Fruit fly (Drosophila melanogaster) whole organism, embryonic: ENCODE measurements around the gene cup.
A peak's percentile ranks its signal among the peaks of the same experiment; 100 is the strongest.

Experiments used
- Antp ChIP-seq: fragments of 200-800 bp; sonication (Bioruptor generic); optimal IDR thresholded peaks from 3 replicates; lab custom pipeline; 2016; ENCODE audit warnings: missing biosample characterization, missing genetic modification characterization
- Awh ChIP-seq: fragments of 200-800 bp; sonication (Bioruptor generic); IDR thresholded peaks from 2 replicates; pipeline ENCODE4, ENCODE4 v1.3.6; 2022; ENCODE audit warnings: missing biosample characterization, missing genetic modification characterization
- Bdp1 ChIP-seq: fragments of 200-800 bp; sonication (Bioruptor generic); optimal IDR thresholded peaks from 3 replicates; lab custom pipeline; 2016; ENCODE audit warnings: missing biosample characterization, missing genetic modification characterization
- CG10209 ChIP-seq: fragments of 200-800 bp; sonication (Bioruptor generic); optimal IDR thresholded peaks from 3 replicates; lab custom pipeline; 2017; ENCODE audit warnings: missing biosample characterization, mild to moderate bottlenecking, missing genetic modification characterization, missing genetic modification reagents
- CG13123 ChIP-seq: fragments of 200-800 bp; sonication (Bioruptor generic); optimal IDR thresholded peaks from 2 replicates; lab custom pipeline; 2016; ENCODE audit warnings: missing biosample characterization, missing genetic modification characterization
- CG17328 ChIP-seq: fragments of 200-800 bp; sonication (Bioruptor generic); IDR thresholded peaks from 2 replicates; pipeline ENCODE4 v1.3.6; 2022; ENCODE audit warnings: missing biosample characterization, missing genetic modification characterization
- CG1792 ChIP-seq: fragments of 200-800 bp; sonication (Bioruptor generic); optimal IDR thresholded peaks from 2 replicates; lab custom pipeline; 2016; ENCODE audit warnings: missing biosample characterization, missing genetic modification characterization
- CG18764 ChIP-seq: fragments of 200-800 bp; sonication (Bioruptor generic); optimal IDR thresholded peaks from 3 replicates; lab custom pipeline; 2016; ENCODE audit warnings: missing biosample characterization, missing genetic modification characterization
- CG2712 ChIP-seq: fragments of 200-800 bp; optimal IDR thresholded peaks from 3 replicates; lab custom pipeline; 2019; ENCODE audit warnings: missing biosample characterization, mild to moderate bottlenecking, missing genetic modification characterization, moderate library complexity
- CG2875 ChIP-seq: fragments of 200-800 bp; sonication (Bioruptor generic); optimal IDR thresholded peaks from 2 replicates; lab custom pipeline; 2017; ENCODE audit warnings: missing biosample characterization, mild to moderate bottlenecking, missing genetic modification characterization, missing genetic modification reagents
- CG30431 ChIP-seq: fragments of 200-800 bp; sonication (Bioruptor generic); optimal IDR thresholded peaks from 2 replicates; lab custom pipeline; 2017; ENCODE audit warnings: missing biosample characterization, missing genetic modification characterization
- CG32772 ChIP-seq: fragments of 200-800 bp; sonication (Bioruptor generic); IDR thresholded peaks from 2 replicates; pipeline ENCODE4 v1.3.6; 2022; ENCODE audit warnings: missing biosample characterization, missing genetic modification characterization
- CG3281 ChIP-seq: fragments of 200-800 bp; sonication (Bioruptor generic); optimal IDR thresholded peaks from 3 replicates; lab custom pipeline; 2017; ENCODE audit warnings: missing biosample characterization, mild to moderate bottlenecking, missing genetic modification characterization
- CG3726 ChIP-seq: fragments of 200-800 bp; sonication (Bioruptor generic); IDR thresholded peaks from 3 replicates; pipeline ENCODE4, ENCODE4 v1.3.6; 2022; ENCODE audit warnings: missing biosample characterization, missing genetic modification characterization
- CG3847 ChIP-seq: fragments of 200-800 bp; sonication (Bioruptor generic); IDR thresholded peaks from 2 replicates; pipeline ENCODE4 v1.3.6; 2022; ENCODE audit warnings: missing biosample characterization, missing genetic modification characterization
- CG4424 ChIP-seq: fragments of 200-800 bp; sonication (Bioruptor generic); optimal IDR thresholded peaks from 3 replicates; lab custom pipeline; 2016; ENCODE audit warnings: missing biosample characterization, missing genetic modification characterization
- CG6254 ChIP-seq: fragments of 200-800 bp; sonication (Bioruptor generic); optimal IDR thresholded peaks from 3 replicates; lab custom pipeline; 2017; ENCODE audit warnings: mild to moderate bottlenecking, missing biosample characterization, missing genetic modification reagents, missing genetic modification characterization
- CG7839 ChIP-seq: fragments of 200-800 bp; sonication (Bioruptor generic); optimal IDR thresholded peaks from 3 replicates; lab custom pipeline; 2018; ENCODE audit warnings: missing biosample characterization, mild to moderate bottlenecking, missing genetic modification characterization, moderate library complexity
- CG7963 ChIP-seq: fragments of 200-800 bp; sonication (Bioruptor generic); IDR thresholded peaks from 3 replicates; pipeline ENCODE4 v1.3.6; 2022; ENCODE audit warnings: missing biosample characterization, missing genetic modification characterization; ENCODE audit not compliant: partially characterized antibody
- CG8290 ChIP-seq, 3 experiments: fragments of 200-800 bp; sonication (Bioruptor generic); optimal IDR thresholded peaks; 2 replicates each; lab custom pipeline; 2016 to 2019; ENCODE audit warnings: missing biosample characterization in 3 of 3, missing genetic modification characterization in 3 of 3, mild to moderate bottlenecking in 2 of 3, moderate library complexity in 1 of 3
- CHES-1-like ChIP-seq: fragments of 200-800 bp; sonication (Bioruptor generic); optimal IDR thresholded peaks from 2 replicates; lab custom pipeline; 2016; ENCODE audit warnings: missing biosample characterization, missing genetic modification characterization
- Dip3 ChIP-seq: fragments of 200-800 bp; sonication (Bioruptor generic); optimal IDR thresholded peaks from 3 replicates; lab custom pipeline; 2016; ENCODE audit warnings: missing biosample characterization, missing genetic modification characterization
- Doc3 ChIP-seq: fragments of 200-800 bp; sonication (Bioruptor generic); IDR thresholded peaks from 3 replicates; pipeline ENCODE4 v1.3.6; 2022; ENCODE audit warnings: missing biosample characterization, missing genetic modification characterization; ENCODE audit not compliant: partially characterized antibody
- GATAe ChIP-seq: fragments of 200-800 bp; sonication (Bioruptor generic); conservative IDR thresholded peaks from 2 replicates; pipeline ENCODE4 v1.3.6; 2022; ENCODE audit warnings: missing biosample characterization, missing genetic modification characterization
- Gsc ChIP-seq: fragments of 200-800 bp; sonication (Bioruptor generic); IDR thresholded peaks from 2 replicates; pipeline ENCODE4 v1.3.6; 2022; ENCODE audit warnings: missing biosample characterization, missing genetic modification characterization
- HHEX ChIP-seq: fragments of 200-800 bp; sonication (Bioruptor generic); optimal IDR thresholded peaks from 3 replicates; lab custom pipeline; 2017; ENCODE audit warnings: missing biosample characterization, mild to moderate bottlenecking, missing genetic modification characterization, missing genetic modification reagents
- Kr ChIP-seq: fragments of 200-800 bp; sonication (Bioruptor generic); optimal IDR thresholded peaks from 2 replicates; lab custom pipeline; 2017; ENCODE audit warnings: missing biosample characterization, mild to moderate bottlenecking, missing genetic modification characterization
- MBD-R2 ChIP-seq: fragments of 200-800 bp; sonication (Bioruptor generic); IDR thresholded peaks from 2 replicates; pipeline ENCODE4 v1.3.6; 2022; ENCODE audit warnings: missing biosample characterization, missing genetic modification characterization
- Mrtf ChIP-seq: fragments of 200-800 bp; sonication (Bioruptor generic); IDR thresholded peaks from 3 replicates; pipeline ENCODE4 v1.3.6; 2022; ENCODE audit warnings: missing biosample characterization, missing genetic modification characterization
- ci ChIP-seq: fragments of 200-800 bp; sonication (Bioruptor generic); IDR thresholded peaks from 3 replicates; pipeline ENCODE4 v1.3.6; 2022; ENCODE audit warnings: missing biosample characterization, missing genetic modification characterization
- dan ChIP-seq: fragments of 200-800 bp; sonication (Bioruptor generic); IDR thresholded peaks from 2 replicates; pipeline ENCODE4 v1.3.6; 2022; ENCODE audit warnings: missing biosample characterization, missing genetic modification characterization
- ems ChIP-seq: fragments of 200-800 bp; sonication (Bioruptor generic); optimal IDR thresholded peaks from 3 replicates; lab custom pipeline; 2016; ENCODE audit warnings: missing biosample characterization, missing genetic modification characterization
- fd96Cb ChIP-seq: fragments of 200-800 bp; sonication (Bioruptor generic); optimal IDR thresholded peaks from 2 replicates; lab custom pipeline; 2018; ENCODE audit warnings: missing biosample characterization, mild to moderate bottlenecking, missing genetic modification characterization, moderate library complexity
- fu2 ChIP-seq: fragments of 200-800 bp; sonication (Bioruptor generic); optimal IDR thresholded peaks from 2 replicates; lab custom pipeline; 2016; ENCODE audit warnings: missing biosample characterization, missing genetic modification characterization
- kah ChIP-seq: fragments of 200-800 bp; sonication (Bioruptor generic); optimal IDR thresholded peaks from 2 replicates; lab custom pipeline; 2018; ENCODE audit warnings: missing biosample characterization, mild to moderate bottlenecking, missing genetic modification characterization
- klu ChIP-seq: fragments of 200-800 bp; sonication (Bioruptor generic); IDR thresholded peaks from 2 replicates; pipeline ENCODE4 v1.3.6; 2022; ENCODE audit warnings: missing biosample characterization, missing genetic modification characterization
- mld ChIP-seq: fragments of 200-800 bp; sonication (Bioruptor generic); IDR thresholded peaks from 3 replicates; pipeline ENCODE4 v1.3.6; 2022; ENCODE audit warnings: missing biosample characterization, missing genetic modification characterization; ENCODE audit not compliant: partially characterized antibody
- nerfin-1 ChIP-seq: fragments of 200-800 bp; sonication (Bioruptor generic); optimal IDR thresholded peaks from 3 replicates; lab custom pipeline; 2019; ENCODE audit warnings: missing biosample characterization, mild to moderate bottlenecking, missing genetic modification characterization, moderate library complexity
- onecut ChIP-seq: fragments of 200-800 bp; sonication (Bioruptor generic); IDR thresholded peaks from 2 replicates; pipeline ENCODE4 v1.3.6; 2022; ENCODE audit warnings: missing biosample characterization, missing genetic modification characterization
- p53 ChIP-seq: fragments of 200-800 bp; sonication (Bioruptor generic); optimal IDR thresholded peaks from 2 replicates; lab custom pipeline; 2016; ENCODE audit warnings: missing biosample characterization, missing genetic modification characterization
- pan ChIP-seq, 4 experiments: fragments of >200 bp in 3 of 4; fragments of 200-800 bp in 1 of 4; sonication (Bioruptor generic) in 1 of 4; optimal IDR thresholded peaks in 3 of 4; IDR thresholded peaks in 1 of 4; 2 replicates each; pipeline versions ENCODE4 v1.3.6 to Lab custom; 2017 to 2022; ENCODE audit warnings: missing biosample characterization in 2 of 4, missing genetic modification characterization in 2 of 4, mixed read lengths in 1 of 4
- pnt ChIP-seq: fragments of 200-800 bp; sonication (Bioruptor generic); optimal IDR thresholded peaks from 3 replicates; lab custom pipeline; 2016; ENCODE audit warnings: missing biosample characterization, missing genetic modification characterization
- run ChIP-seq: fragments of 200-800 bp; sonication (Bioruptor generic); optimal IDR thresholded peaks from 3 replicates; lab custom pipeline; 2018; ENCODE audit warnings: missing biosample characterization, mild to moderate bottlenecking, missing genetic modification characterization
- sim ChIP-seq: fragments of 200-800 bp; sonication (Bioruptor generic); IDR thresholded peaks from 2 replicates; pipeline ENCODE4 v1.3.6; 2022; ENCODE audit warnings: missing biosample characterization, missing genetic modification characterization
- sisA ChIP-seq: fragments of 200-800 bp; sonication (Bioruptor generic); IDR thresholded peaks from 2 replicates; pipeline ENCODE4 v1.3.6; 2022; ENCODE audit warnings: missing biosample characterization, missing genetic modification characterization
- stwl ChIP-seq: fragments of 200-800 bp; sonication (Bioruptor generic); optimal IDR thresholded peaks from 3 replicates; lab custom pipeline; 2018; ENCODE audit warnings: missing biosample characterization, mild to moderate bottlenecking, missing genetic modification characterization, moderate library complexity
- tll ChIP-seq, 2 experiments: fragments of 200-800 bp in 1 of 2; fragments of >200 bp in 1 of 2; sonication (Bioruptor generic) in 1 of 2; optimal IDR thresholded peaks; 2 replicates each; lab custom pipeline; 2017 to 2019; ENCODE audit warnings: missing biosample characterization in 2 of 2, missing genetic modification characterization in 2 of 2, mild to moderate bottlenecking in 1 of 2, moderate library complexity in 1 of 2
- trh ChIP-seq: fragments of 200-800 bp; sonication (Bioruptor generic); optimal IDR thresholded peaks from 2 replicates; lab custom pipeline; 2016; ENCODE audit warnings: missing biosample characterization, missing genetic modification characterization
- wek ChIP-seq: fragments of 200-800 bp; sonication (Bioruptor generic); optimal IDR thresholded peaks from 3 replicates; lab custom pipeline; 2018; ENCODE audit warnings: missing biosample characterization, mild to moderate bottlenecking, missing genetic modification characterization, moderate library complexity

cup gene

dm6 chr2L:6648163-6648628, 15.3 kb upstream of the cup start (continued):
- TF ChIP-seq pan (optimal IDR thresholded peaks at IDR 0.05; lab: Kevin White, UChicago) (no peak), pan (GFP tag; optimal IDR thresholded peaks at IDR 0.05 in 1 of 2, IDR thresholded peaks at IDR 0.05 in 1 of 2) (peak in 1 of 2 experiments; percentile 95), CG18764 (GFP tag; lab: Kevin White, UChicago) (peak; percentile 91), Mrtf (GFP tag; lab: Robert Waterston, UW) (peak; percentile 91), tll (GFP tag; optimal IDR thresholded peaks at IDR 0.05; lab: Kevin White, UChicago) (peak; percentile 28), CG3726 (GFP tag; lab: Robert Waterston, UW) (peak; percentile 90), trh (peak; percentile 94), p53 (GFP tag; lab: Kevin White, UChicago) (peak; percentile 83), Dip3 (GFP tag; lab: Kevin White, UChicago) (peak; percentile 94), CG7963 (GFP tag; lab: Robert Waterston, UW) (no peak), CG7839 (tag; lab: Kevin White, UChicago) (peak; percentile 97), CG6254 (GFP tag; lab: Kevin White, UChicago) (peak; percentile 87), CG13123 (peak; percentile 83), HHEX (GFP tag; lab: Kevin White, UChicago) (peak; percentile 94), nerfin-1 (tag; lab: Kevin White, UChicago) (peak; percentile 93), CG17328 (GFP tag; lab: Robert Waterston, UW) (peak; percentile 88), CG2712 (tag; lab: Kevin White, UChicago) (peak; percentile 96), CG1792 (GFP tag; lab: Kevin White, UChicago) (peak; percentile 83), ems (GFP tag; lab: Kevin White, UChicago) (peak; percentile 88), mld (GFP tag; lab: Robert Waterston, UW) (no peak), stwl (tag; lab: Kevin White, UChicago) (peak; percentile 64), MBD-R2 (GFP tag; lab: Robert Waterston, UW) (peak; percentile 79), dan (GFP tag; lab: Robert Waterston, UW) (no peak), Doc3 (GFP tag; lab: Robert Waterston, UW) (no peak), kah (peak; percentile 89), Bdp1 (peak; percentile 90), pnt (GFP tag; lab: Kevin White, UChicago) (peak; percentile 86), sim (GFP tag; lab: Robert Waterston, UW) (peak; percentile 65; the same call in 1 of the 2 replicates), fu2 (GFP tag; lab: Kevin White, UChicago) (peak; percentile 91), klu (peak; percentile 89), CHES-1-like (GFP tag; lab: Kevin White, UChicago) (peak; percentile 89), wek (peak; percentile 79), run (peak; percentile 93), CG2875 (GFP tag; lab: Kevin White, UChicago) (peak; percentile 85), Awh (GFP tag; lab: Robert Waterston, UW) (peak; percentile 81), GATAe (GFP tag; lab: Robert Waterston, UW) (peak; percentile 86), Gsc (GFP tag; lab: Robert Waterston, UW) (peak; percentile 73), CG4424 (peak; percentile 95), sisA (GFP tag; lab: Robert Waterston, UW) (peak; percentile 88), fd96Cb (tag; lab: Kevin White, UChicago) (peak; percentile 93), CG32772 (peak; percentile 89), Kr (GFP tag; lab: Kevin White, UChicago) (peak; percentile 4), CG30431 (GFP tag; lab: Kevin White, UChicago) (peak; percentile 88), onecut (peak; percentile 83), CG8290 (GFP tag; optimal IDR thresholded peaks at IDR 0.05; lab: Kevin White, UChicago) (peak; percentile 89), CG8290 (tag; optimal IDR thresholded peaks at IDR 0.05; lab: Kevin White, UChicago) (peak; percentile 88 to 92), Antp (GFP tag; lab: Kevin White, UChicago) (peak; percentile 86), ci (GFP tag; lab: Robert Waterston, UW) (peak; percentile 89), CG3847 (peak; percentile 94), CG3281 (GFP tag; lab: Kevin White, UChicago) (peak; percentile 97), CG10209 (peak; percentile 96)
